Worm (Caenorhabditis elegans) whole organism, L2 larva: ENCODE results near the gene ssp-36.

Experiments used
- C34F6.9 ChIP-seq: fragments of 150-350 bp; optimal IDR thresholded peaks from 2 replicates; lab custom pipeline; 2014; ENCODE audit warnings: missing biosample characterization, missing genetic modification characterization
- F13H6.1 ChIP-seq: sonication (generic microtip); optimal IDR thresholded peaks from 2 replicates; lab custom pipeline; 2016; ENCODE audit warnings: missing genetic modification characterization, missing compliant biosample characterization
- R02D3.7 ChIP-seq: fragments of 150-350 bp; optimal IDR thresholded peaks from 2 replicates; lab custom pipeline; 2014; ENCODE audit warnings: missing biosample characterization, missing genetic modification characterization
- Y55F3AM.14 ChIP-seq: fragments of 200-800 bp; sonication (Bioruptor generic); optimal IDR thresholded peaks from 2 replicates; lab custom pipeline; 2018; ENCODE audit warnings: mild to moderate bottlenecking, missing genetic modification characterization, missing compliant biosample characterization
- ZK546.5 ChIP-seq: sonication (generic microtip); optimal IDR thresholded peaks from 2 replicates; lab custom pipeline; 2017; ENCODE audit warnings: missing biosample characterization, missing genetic modification characterization
- alr-1 ChIP-seq: fragments of 150-350 bp; optimal IDR thresholded peaks from 2 replicates; lab custom pipeline; 2014; ENCODE audit warnings: missing biosample characterization, missing genetic modification characterization
- aly-2 ChIP-seq: fragments of 150-350 bp; optimal IDR thresholded peaks from 2 replicates; lab custom pipeline; 2014; ENCODE audit warnings: missing biosample characterization, missing genetic modification characterization
- ama-1 ChIP-seq: fragments of 150-350 bp; optimal IDR thresholded peaks from 2 replicates; lab custom pipeline; 2018; ENCODE audit warnings: inconsistent platforms
- blmp-1 ChIP-seq: sonication (generic microtip); optimal IDR thresholded peaks from 2 replicates; lab custom pipeline; 2017; ENCODE audit warnings: missing genetic modification characterization, mild to moderate bottlenecking, missing compliant biosample characterization, antibody characterized with exemption, moderate library complexity; ENCODE audit not compliant: insufficient read depth
- ceh-16 ChIP-seq: fragments of 150-350 bp; optimal IDR thresholded peaks from 2 replicates; lab custom pipeline; 2014; ENCODE audit warnings: missing biosample characterization, missing genetic modification characterization
- ceh-82 ChIP-seq: fragments of 150-350 bp; optimal IDR thresholded peaks from 2 replicates; lab custom pipeline; 2014; ENCODE audit warnings: missing biosample characterization, missing genetic modification characterization
- crh-2 ChIP-seq: sonication (generic microtip); optimal IDR thresholded peaks from 2 replicates; lab custom pipeline; 2017; ENCODE audit warnings: missing biosample characterization, missing genetic modification characterization
- dmd-4 ChIP-seq: sonication (generic microtip); optimal IDR thresholded peaks from 2 replicates; lab custom pipeline; 2017; ENCODE audit warnings: missing biosample characterization, missing genetic modification characterization
- egl-27 ChIP-seq: sonication (generic microtip); optimal IDR thresholded peaks from 3 replicates; lab custom pipeline; 2017; ENCODE audit warnings: missing biosample characterization, missing genetic modification reagents, missing genetic modification characterization
- elt-1 ChIP-seq: fragments of 150-350 bp; optimal IDR thresholded peaks from 2 replicates; lab custom pipeline; 2014; ENCODE audit warnings: missing biosample characterization, missing genetic modification characterization
- elt-3 ChIP-seq: sonication (generic microtip); optimal IDR thresholded peaks from 2 replicates; lab custom pipeline; 2017; ENCODE audit warnings: missing biosample characterization, missing genetic modification characterization
- fos-1 ChIP-seq: fragments of 150-350 bp; optimal IDR thresholded peaks from 2 replicates; lab custom pipeline; 2014; ENCODE audit warnings: missing biosample characterization, missing genetic modification characterization
- gmeb-1 ChIP-seq: fragments of 150-350 bp; optimal IDR thresholded peaks from 2 replicates; lab custom pipeline; 2014; ENCODE audit warnings: missing biosample characterization, missing genetic modification characterization
- lin-11 ChIP-seq: fragments of 150-350 bp; sonication (generic microtip); optimal IDR thresholded peaks from 2 replicates; lab custom pipeline; 2014; ENCODE audit warnings: missing biosample characterization, missing genetic modification characterization, inconsistent platforms, mixed read lengths
- lin-13 ChIP-seq: fragments of 150-350 bp; optimal IDR thresholded peaks from 2 replicates; lab custom pipeline; 2014; ENCODE audit warnings: missing biosample characterization, missing genetic modification reagents, missing genetic modification characterization
- lin-39 ChIP-seq: fragments of 150-350 bp; optimal IDR thresholded peaks from 2 replicates; lab custom pipeline; 2014; ENCODE audit warnings: missing biosample characterization, missing genetic modification reagents, missing genetic modification characterization
- lsy-2 ChIP-seq, 2 experiments: fragments of 150-350 bp in 1 of 2; sonication (generic microtip) in 1 of 2; optimal IDR thresholded peaks; 2 replicates each; lab custom pipeline; 2014 to 2017; ENCODE audit warnings: missing biosample characterization in 2 of 2, missing genetic modification characterization in 2 of 2
- mab-5 ChIP-seq: fragments of 150-350 bp; optimal IDR thresholded peaks from 2 replicates; lab custom pipeline; 2014; ENCODE audit warnings: missing biosample characterization, missing genetic modification characterization
- mbf-1 ChIP-seq: sonication (generic microtip); optimal IDR thresholded peaks from 2 replicates; lab custom pipeline; 2017; ENCODE audit warnings: missing biosample characterization, missing genetic modification characterization
- mdl-1 ChIP-seq, 2 experiments: fragments of 150-350 bp in 1 of 2; sonication (generic microtip) in 1 of 2; optimal IDR thresholded peaks; 2 replicates each; lab custom pipeline; 2017; ENCODE audit warnings: missing biosample characterization in 2 of 2, missing genetic modification characterization in 2 of 2
- nhr-10 ChIP-seq: sonication (generic microtip); optimal IDR thresholded peaks from 2 replicates; lab custom pipeline; 2017; ENCODE audit warnings: missing biosample characterization, missing genetic modification characterization
- nhr-11 ChIP-seq: fragments of 150-350 bp; optimal IDR thresholded peaks from 2 replicates; lab custom pipeline; 2014; ENCODE audit warnings: missing biosample characterization, missing genetic modification characterization
- nhr-12 ChIP-seq: fragments of 150-350 bp; optimal IDR thresholded peaks from 2 replicates; lab custom pipeline; 2014; ENCODE audit warnings: missing biosample characterization, missing genetic modification characterization
- nhr-129 ChIP-seq: fragments of 150-350 bp; optimal IDR thresholded peaks from 2 replicates; lab custom pipeline; 2014; ENCODE audit warnings: missing biosample characterization, missing genetic modification characterization
- nhr-23 ChIP-seq: fragments of 150-350 bp; optimal IDR thresholded peaks from 2 replicates; lab custom pipeline; 2014; ENCODE audit warnings: missing biosample characterization, missing genetic modification reagents, missing genetic modification characterization
- nhr-237 ChIP-seq: fragments of 150-350 bp; optimal IDR thresholded peaks from 2 replicates; lab custom pipeline; 2014; ENCODE audit warnings: missing biosample characterization, missing genetic modification characterization
- nhr-25 ChIP-seq: fragments of 150-350 bp; sonication (generic microtip); optimal IDR thresholded peaks from 3 replicates; lab custom pipeline; 2014; ENCODE audit warnings: missing biosample characterization, missing genetic modification characterization
- nhr-6 ChIP-seq: fragments of 150-350 bp; optimal IDR thresholded peaks from 2 replicates; lab custom pipeline; 2014; ENCODE audit warnings: missing biosample characterization, missing genetic modification characterization
- peb-1 ChIP-seq: fragments of 150-350 bp; optimal IDR thresholded peaks from 2 replicates; lab custom pipeline; 2014; ENCODE audit warnings: missing biosample characterization, missing genetic modification characterization
- sem-4 ChIP-seq: fragments of 150-350 bp; optimal IDR thresholded peaks from 2 replicates; lab custom pipeline; 2014; ENCODE audit warnings: missing biosample characterization, missing genetic modification reagents, missing genetic modification characterization
- skn-1 ChIP-seq: sonication (generic microtip); optimal IDR thresholded peaks from 2 replicates; lab custom pipeline; 2017; ENCODE audit warnings: missing biosample characterization, missing genetic modification characterization
- sma-3 ChIP-seq: sonication (generic microtip); optimal IDR thresholded peaks from 2 replicates; lab custom pipeline; 2016; ENCODE audit warnings: missing genetic modification reagents, missing genetic modification characterization, missing compliant biosample characterization
- snpc-4 ChIP-seq: fragments of 150-350 bp; optimal IDR thresholded peaks from 2 replicates; lab custom pipeline; 2014; ENCODE audit warnings: missing biosample characterization, missing genetic modification characterization
- unc-39 ChIP-seq: fragments of 150-350 bp; optimal IDR thresholded peaks from 2 replicates; lab custom pipeline; 2014; ENCODE audit warnings: missing biosample characterization, missing genetic modification characterization
- unc-55 ChIP-seq: fragments of 150-350 bp; sonication (generic microtip); optimal IDR thresholded peaks from 3 replicates; lab custom pipeline; 2014; ENCODE audit warnings: missing biosample characterization, missing genetic modification reagents, missing genetic modification characterization
- zag-1 ChIP-seq: fragments of 150-350 bp; optimal IDR thresholded peaks from 2 replicates; lab custom pipeline; 2014; ENCODE audit warnings: missing biosample characterization, missing genetic modification characterization
- ztf-1 ChIP-seq: fragments of 200-800 bp; sonication (Bioruptor generic); conservative IDR thresholded peaks from 2 replicates; pipeline ENCODE4 v1.3.6; 2022; ENCODE audit warnings: missing genetic modification characterization, missing compliant biosample characterization
- ztf-4 ChIP-seq: fragments of 150-350 bp; optimal IDR thresholded peaks from 2 replicates; lab custom pipeline; 2014; ENCODE audit warnings: missing biosample characterization, missing genetic modification characterization

The ssp-36 gene

DNA sequence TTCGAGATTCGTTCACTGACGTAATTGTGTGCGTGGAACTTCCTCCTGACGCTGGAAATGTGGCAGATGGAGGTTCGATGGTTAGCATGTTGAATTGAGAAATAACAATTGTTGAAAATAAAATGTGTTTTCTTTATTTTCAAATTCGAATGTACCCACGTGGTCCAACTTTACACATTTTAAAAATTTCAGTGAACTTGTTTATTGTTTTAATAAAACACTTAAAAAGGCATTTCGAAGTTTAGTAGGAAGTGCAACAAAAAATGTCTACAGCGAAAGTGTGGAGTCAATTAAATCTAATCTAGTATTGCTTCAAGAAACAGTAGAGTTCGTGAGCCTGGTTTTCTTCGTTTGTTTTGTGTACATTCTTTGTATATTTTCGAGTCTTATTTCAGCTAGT lies at the start of gene ssp-36:
ssp-36 (minus strand) TSS at position 101 of the 400 bp plus-strand sequence.
- TF ChIP-seq ztf-1 (GFP tag; lab: Robert Waterston, UW): no peak
- no peak for TF ChIP-seq aly-2
- no peak for TF ChIP-seq Y55F3AM.14 (GFP tag; lab: Kevin White, UChicago)
- TF ChIP-seq nhr-6 (tag; lab: Kevin White, UChicago): no peak
- TF ChIP-seq F13H6.1 (tag; lab: Kevin White, UChicago): no peak
- TF ChIP-seq ztf-4 (tag; lab: Kevin White, UChicago): no peak
- no peak for TF ChIP-seq gmeb-1 (tag; lab: Kevin White, UChicago)
- TF ChIP-seq nhr-25: no peak
- TF ChIP-seq unc-55 (GFP tag; lab: Kevin White, UChicago): no peak
- TF ChIP-seq nhr-23: no peak

- TF ChIP-seq unc-39 (tag; lab: Kevin White, UChicago): no peak
These were observed 49.3 kb upstream of the ssp-36 start, which contains the start of gene egl-20 for ce11 chrIV:9815432-9815831. egl-20 (minus strand) TSS chrIV:9815532.

- TF ChIP-seq sma-3 (GFP tag; lab: Kevin White, UChicago) (no peak), snpc-4 (tag; lab: Kevin White, UChicago) (no peak), mab-5 (tag; lab: Kevin White, UChicago) (no peak), gmeb-1 (tag; lab: Kevin White, UChicago) (no peak), mdl-1 (tag; optimal IDR thresholded peaks at IDR 0.05; lab: Kevin White, UChicago) (no peak), ztf-4 (tag; lab: Kevin White, UChicago) (no peak), dmd-4 (tag; lab: Kevin White, UChicago) (no peak), C34F6.9 (tag; lab: Kevin White, UChicago) (no peak), fos-1 (tag; lab: Kevin White, UChicago) (no peak), alr-1 (tag; lab: Kevin White, UChicago) (no peak), nhr-10 (tag; lab: Kevin White, UChicago) (no peak), zag-1 (tag; lab: Kevin White, UChicago) (no peak), elt-3 (tag; lab: Kevin White, UChicago) (no peak), sem-4 (tag; lab: Kevin White, UChicago) (no peak), lin-39 (tag; lab: Kevin White, UChicago) (no peak), ceh-16 (tag; lab: Kevin White, UChicago) (no peak)
These were observed 45.3 kb upstream of the ssp-36 start for ce11 chrIV:9811487-9811886.

- TF ChIP-seq unc-39 (tag; lab: Kevin White, UChicago) (no peak), nhr-12 (tag; lab: Kevin White, UChicago) (no peak), lin-11 (tag; lab: Kevin White, UChicago) (no peak), nhr-237 (no peak), ZK546.5 (tag; lab: Kevin White, UChicago) (no peak), ztf-1 (GFP tag; lab: Robert Waterston, UW) (no peak), nhr-23 (no peak), Y55F3AM.14 (GFP tag; lab: Kevin White, UChicago) (no peak), mbf-1 (tag; lab: Kevin White, UChicago) (no peak), snpc-4 (tag; lab: Kevin White, UChicago) (no peak), fos-1 (tag; lab: Kevin White, UChicago) (no peak), elt-1 (tag; lab: Kevin White, UChicago) (no peak), alr-1 (tag; lab: Kevin White, UChicago) (no peak), blmp-1 (tag; lab: Kevin White, UChicago) (no peak), aly-2 (no peak), nhr-11 (tag; lab: Kevin White, UChicago) (no peak), egl-27 (no peak), elt-3 (tag; lab: Kevin White, UChicago) (no peak), ceh-82 (tag; lab: Kevin White, UChicago) (no peak)
These were observed 44.5 kb upstream of the ssp-36 start, which contains the start of gene dct-15 for ce11 chrIV:9810633-9811032. dct-15 (minus strand) TSS chrIV:9810733.

DNA sequence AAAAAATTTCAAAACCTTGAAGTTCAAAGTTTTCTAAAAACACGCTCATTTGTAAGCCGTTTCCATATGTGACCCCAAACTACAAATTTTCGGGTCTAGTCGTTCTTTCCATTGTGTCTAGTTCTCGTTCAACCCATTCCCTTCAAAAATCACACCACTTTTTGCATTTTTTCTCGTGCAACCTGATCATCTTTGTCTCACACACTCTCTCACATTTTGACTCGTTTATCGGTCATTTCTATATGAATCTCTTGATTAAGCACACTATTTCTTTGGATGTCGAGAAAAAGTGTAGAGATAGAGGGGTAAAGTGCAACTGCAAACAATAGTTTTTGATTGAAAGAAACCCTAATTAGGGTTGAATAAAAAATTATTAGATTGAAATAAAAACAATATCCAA lies 37.4 kb upstream of the ssp-36 start:
- TF ChIP-seq ama-1 (lab: Kevin White, UChicago) (no peak), ceh-16 (tag; lab: Kevin White, UChicago) (no peak), nhr-11 (tag; lab: Kevin White, UChicago) (no peak), lin-13 (GFP tag; lab: Kevin White, UChicago) (peak; percentile 51), mab-5 (tag; lab: Kevin White, UChicago) (peak; percentile 16), lsy-2 (tag; optimal IDR thresholded peaks at IDR 0.05; lab: Kevin White, UChicago) (peak in 1 of 2 experiments; percentile 67), F13H6.1 (tag; lab: Kevin White, UChicago) (peak; percentile 79), Y55F3AM.14 (GFP tag; lab: Kevin White, UChicago) (no peak), mdl-1 (tag; optimal IDR thresholded peaks at IDR 0.05; lab: Kevin White, UChicago) (peak in 1 of 2 experiments; percentile 28), nhr-10 (tag; lab: Kevin White, UChicago) (no peak), elt-1 (tag; lab: Kevin White, UChicago) (no peak), nhr-25 (peak; percentile 65), peb-1 (no peak), ztf-1 (GFP tag; lab: Robert Waterston, UW) (no peak), alr-1 (tag; lab: Kevin White, UChicago) (no peak), unc-39 (tag; lab: Kevin White, UChicago) (no peak), R02D3.7 (no peak), skn-1 (tag; lab: Kevin White, UChicago) (no peak), unc-55 (GFP tag; lab: Kevin White, UChicago) (no peak), ZK546.5 (tag; lab: Kevin White, UChicago) (no peak), egl-27 (peak; percentile 22), nhr-129 (tag; lab: Kevin White, UChicago) (peak; percentile 62), lin-39 (tag; lab: Kevin White, UChicago) (no peak), gmeb-1 (tag; lab: Kevin White, UChicago) (peak; percentile 52), crh-2 (tag; lab: Kevin White, UChicago) (peak; percentile 81)
